Fruit fly (Drosophila melanogaster): ENCODE data around the gene Brr2.

dm6 chr3L:15952909-15953308 is 14.8 kb downstream of the Brr2 start:
- TF ChIP-seq ind (GFP tag; optimal IDR thresholded peaks at IDR 0.05) (no peak), Nf-YB (GFP tag; optimal IDR thresholded peaks at IDR 0.05) (no peak)
